Worm (Caenorhabditis elegans) whole organism, L2 larva: ENCODE results near the gene lin-9.

ENCODE experiments used
- C34F6.9 ChIP-seq: fragments of 150-350 bp; optimal IDR thresholded peaks from 2 replicates; lab custom pipeline; 2014; ENCODE audit warnings: missing biosample characterization, missing genetic modification characterization
- F13H6.1 ChIP-seq: sonication (generic microtip); optimal IDR thresholded peaks from 2 replicates; lab custom pipeline; 2016; ENCODE audit warnings: missing genetic modification characterization, missing compliant biosample characterization
- R02D3.7 ChIP-seq: fragments of 150-350 bp; optimal IDR thresholded peaks from 2 replicates; lab custom pipeline; 2014; ENCODE audit warnings: missing biosample characterization, missing genetic modification characterization
- Y55F3AM.14 ChIP-seq: fragments of 200-800 bp; sonication (Bioruptor generic); optimal IDR thresholded peaks from 2 replicates; lab custom pipeline; 2018; ENCODE audit warnings: mild to moderate bottlenecking, missing genetic modification characterization, missing compliant biosample characterization
- ZK546.5 ChIP-seq: sonication (generic microtip); optimal IDR thresholded peaks from 2 replicates; lab custom pipeline; 2017; ENCODE audit warnings: missing biosample characterization, missing genetic modification characterization
- alr-1 ChIP-seq: fragments of 150-350 bp; optimal IDR thresholded peaks from 2 replicates; lab custom pipeline; 2014; ENCODE audit warnings: missing biosample characterization, missing genetic modification characterization
- aly-2 ChIP-seq: fragments of 150-350 bp; optimal IDR thresholded peaks from 2 replicates; lab custom pipeline; 2014; ENCODE audit warnings: missing biosample characterization, missing genetic modification characterization
- ama-1 ChIP-seq: fragments of 150-350 bp; optimal IDR thresholded peaks from 2 replicates; lab custom pipeline; 2018; ENCODE audit warnings: inconsistent platforms
- blmp-1 ChIP-seq: sonication (generic microtip); optimal IDR thresholded peaks from 2 replicates; lab custom pipeline; 2017; ENCODE audit warnings: missing genetic modification characterization, mild to moderate bottlenecking, missing compliant biosample characterization, antibody characterized with exemption, moderate library complexity; ENCODE audit not compliant: insufficient read depth
- crh-2 ChIP-seq: sonication (generic microtip); optimal IDR thresholded peaks from 2 replicates; lab custom pipeline; 2017; ENCODE audit warnings: missing biosample characterization, missing genetic modification characterization
- dmd-4 ChIP-seq: sonication (generic microtip); optimal IDR thresholded peaks from 2 replicates; lab custom pipeline; 2017; ENCODE audit warnings: missing biosample characterization, missing genetic modification characterization
- egl-27 ChIP-seq: sonication (generic microtip); optimal IDR thresholded peaks from 3 replicates; lab custom pipeline; 2017; ENCODE audit warnings: missing biosample characterization, missing genetic modification reagents, missing genetic modification characterization
- fos-1 ChIP-seq: fragments of 150-350 bp; optimal IDR thresholded peaks from 2 replicates; lab custom pipeline; 2014; ENCODE audit warnings: missing biosample characterization, missing genetic modification characterization
- gmeb-1 ChIP-seq: fragments of 150-350 bp; optimal IDR thresholded peaks from 2 replicates; lab custom pipeline; 2014; ENCODE audit warnings: missing biosample characterization, missing genetic modification characterization
- lin-11 ChIP-seq: fragments of 150-350 bp; sonication (generic microtip); optimal IDR thresholded peaks from 2 replicates; lab custom pipeline; 2014; ENCODE audit warnings: missing biosample characterization, missing genetic modification characterization, inconsistent platforms, mixed read lengths
- lin-13 ChIP-seq: fragments of 150-350 bp; optimal IDR thresholded peaks from 2 replicates; lab custom pipeline; 2014; ENCODE audit warnings: missing biosample characterization, missing genetic modification reagents, missing genetic modification characterization
- lin-39 ChIP-seq: fragments of 150-350 bp; optimal IDR thresholded peaks from 2 replicates; lab custom pipeline; 2014; ENCODE audit warnings: missing biosample characterization, missing genetic modification reagents, missing genetic modification characterization
- mab-5 ChIP-seq: fragments of 150-350 bp; optimal IDR thresholded peaks from 2 replicates; lab custom pipeline; 2014; ENCODE audit warnings: missing biosample characterization, missing genetic modification characterization
- mbf-1 ChIP-seq: sonication (generic microtip); optimal IDR thresholded peaks from 2 replicates; lab custom pipeline; 2017; ENCODE audit warnings: missing biosample characterization, missing genetic modification characterization
- mdl-1 ChIP-seq, 2 experiments: fragments of 150-350 bp in 1 of 2; sonication (generic microtip) in 1 of 2; optimal IDR thresholded peaks; 2 replicates each; lab custom pipeline; 2017; ENCODE audit warnings: missing biosample characterization in 2 of 2, missing genetic modification characterization in 2 of 2
- nhr-10 ChIP-seq: sonication (generic microtip); optimal IDR thresholded peaks from 2 replicates; lab custom pipeline; 2017; ENCODE audit warnings: missing biosample characterization, missing genetic modification characterization
- nhr-11 ChIP-seq: fragments of 150-350 bp; optimal IDR thresholded peaks from 2 replicates; lab custom pipeline; 2014; ENCODE audit warnings: missing biosample characterization, missing genetic modification characterization
- nhr-129 ChIP-seq: fragments of 150-350 bp; optimal IDR thresholded peaks from 2 replicates; lab custom pipeline; 2014; ENCODE audit warnings: missing biosample characterization, missing genetic modification characterization
- nhr-21 ChIP-seq: fragments of 150-350 bp; optimal IDR thresholded peaks from 2 replicates; lab custom pipeline; 2014; ENCODE audit warnings: missing biosample characterization, missing genetic modification characterization
- nhr-23 ChIP-seq: fragments of 150-350 bp; optimal IDR thresholded peaks from 2 replicates; lab custom pipeline; 2014; ENCODE audit warnings: missing biosample characterization, missing genetic modification reagents, missing genetic modification characterization
- nhr-237 ChIP-seq: fragments of 150-350 bp; optimal IDR thresholded peaks from 2 replicates; lab custom pipeline; 2014; ENCODE audit warnings: missing biosample characterization, missing genetic modification characterization
- nhr-6 ChIP-seq: fragments of 150-350 bp; optimal IDR thresholded peaks from 2 replicates; lab custom pipeline; 2014; ENCODE audit warnings: missing biosample characterization, missing genetic modification characterization
- nhr-77 ChIP-seq: fragments of 150-350 bp; optimal IDR thresholded peaks from 2 replicates; lab custom pipeline; 2014; ENCODE audit warnings: missing biosample characterization, missing genetic modification characterization
- peb-1 ChIP-seq: fragments of 150-350 bp; optimal IDR thresholded peaks from 2 replicates; lab custom pipeline; 2014; ENCODE audit warnings: missing biosample characterization, missing genetic modification characterization
- sem-4 ChIP-seq: fragments of 150-350 bp; optimal IDR thresholded peaks from 2 replicates; lab custom pipeline; 2014; ENCODE audit warnings: missing biosample characterization, missing genetic modification reagents, missing genetic modification characterization
- skn-1 ChIP-seq: sonication (generic microtip); optimal IDR thresholded peaks from 2 replicates; lab custom pipeline; 2017; ENCODE audit warnings: missing biosample characterization, missing genetic modification characterization
- sma-3 ChIP-seq: sonication (generic microtip); optimal IDR thresholded peaks from 2 replicates; lab custom pipeline; 2016; ENCODE audit warnings: missing genetic modification reagents, missing genetic modification characterization, missing compliant biosample characterization
- sma-9 ChIP-seq, 2 experiments: fragments of 150-350 bp in 1 of 2; sonication (generic microtip) in 1 of 2; optimal IDR thresholded peaks; 2 replicates each; lab custom pipeline; 2014 to 2016; ENCODE audit warnings: missing genetic modification characterization in 2 of 2, mild to moderate bottlenecking in 1 of 2, missing biosample characterization in 1 of 2, missing compliant biosample characterization in 1 of 2, missing genetic modification reagents in 1 of 2, moderate library complexity in 1 of 2
- snpc-4 ChIP-seq: fragments of 150-350 bp; optimal IDR thresholded peaks from 2 replicates; lab custom pipeline; 2014; ENCODE audit warnings: missing biosample characterization, missing genetic modification characterization
- unc-39 ChIP-seq: fragments of 150-350 bp; optimal IDR thresholded peaks from 2 replicates; lab custom pipeline; 2014; ENCODE audit warnings: missing biosample characterization, missing genetic modification characterization
- unc-55 ChIP-seq: fragments of 150-350 bp; sonication (generic microtip); optimal IDR thresholded peaks from 3 replicates; lab custom pipeline; 2014; ENCODE audit warnings: missing biosample characterization, missing genetic modification reagents, missing genetic modification characterization
- unc-62 ChIP-seq: fragments of 150-350 bp; optimal IDR thresholded peaks from 2 replicates; lab custom pipeline; 2014; ENCODE audit warnings: missing biosample characterization, missing genetic modification reagents, missing genetic modification characterization
- zag-1 ChIP-seq: fragments of 150-350 bp; optimal IDR thresholded peaks from 2 replicates; lab custom pipeline; 2014; ENCODE audit warnings: missing biosample characterization, missing genetic modification characterization
- ztf-1 ChIP-seq: fragments of 200-800 bp; sonication (Bioruptor generic); conservative IDR thresholded peaks from 2 replicates; pipeline ENCODE4 v1.3.6; 2022; ENCODE audit warnings: missing genetic modification characterization, missing compliant biosample characterization
- ztf-11 ChIP-seq: sonication (generic microtip); optimal IDR thresholded peaks from 2 replicates; lab custom pipeline; 2017; ENCODE audit warnings: missing biosample characterization, missing genetic modification characterization
- ztf-4 ChIP-seq: fragments of 150-350 bp; optimal IDR thresholded peaks from 2 replicates; lab custom pipeline; 2014; ENCODE audit warnings: missing biosample characterization, missing genetic modification characterization

The lin-9 gene

DNA sequence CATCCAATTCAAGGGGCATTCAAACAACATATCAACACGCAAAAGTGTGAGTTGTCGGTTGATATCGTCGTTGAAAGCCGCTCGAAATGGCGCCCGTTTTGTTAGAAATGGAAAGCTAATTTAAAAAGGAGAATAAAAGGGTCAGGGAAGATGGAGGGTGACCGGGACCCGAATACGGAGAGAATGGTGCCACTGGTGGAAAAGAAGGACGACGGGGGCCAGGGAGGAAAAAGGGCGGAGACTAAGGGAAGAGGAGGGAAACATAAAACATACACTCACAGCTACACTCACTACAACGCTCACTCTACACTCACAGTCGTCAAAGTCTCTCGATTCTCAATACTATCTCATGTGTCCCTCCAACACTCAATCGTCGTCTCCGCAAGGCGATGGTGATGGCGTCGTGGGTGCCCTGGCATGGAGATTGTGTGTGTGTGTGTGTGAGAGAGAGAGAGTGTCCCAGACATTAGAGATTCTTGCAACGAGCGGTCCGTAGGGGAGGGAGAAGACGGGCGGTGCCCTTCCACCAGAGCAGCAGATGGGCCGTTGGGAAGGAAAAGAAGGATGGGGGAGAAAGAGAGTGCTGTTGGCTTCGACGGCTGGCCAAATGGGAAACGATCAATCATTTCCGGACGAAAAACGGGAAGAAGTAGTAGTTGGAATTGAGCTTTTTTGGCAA, 29.8 kb downstream of the lin-9 start (continued):
- peak; percentile 20 for TF ChIP-seq Y55F3AM.14
- peak; percentile 95 for TF ChIP-seq lin-39
- peak; percentile 95 for TF ChIP-seq nhr-129 (tag; lab: Kevin White, UChicago)
- peak; percentile 4 to 72 for TF ChIP-seq mdl-1 (tag; optimal IDR thresholded peaks at IDR 0.05; lab: Kevin White, UChicago)
- peak; percentile 92 for TF ChIP-seq mab-5 (tag; lab: Kevin White, UChicago)
- peak; percentile 92 for TF ChIP-seq ama-1
- TF ChIP-seq sem-4 (tag; lab: Kevin White, UChicago): peak; percentile 91
- peak; percentile 59 for TF ChIP-seq ztf-4 (tag; lab: Kevin White, UChicago)
- no peak for TF ChIP-seq ZK546.5 (tag; lab: Kevin White, UChicago)
- TF ChIP-seq unc-62 (GFP tag; lab: Kevin White, UChicago): no peak
- no peak for TF ChIP-seq nhr-237 (tag; lab: Kevin White, UChicago)
- peak; percentile 53 for TF ChIP-seq fos-1
- no peak for TF ChIP-seq skn-1 (tag; lab: Kevin White, UChicago)
- no peak for TF ChIP-seq aly-2 (tag; lab: Kevin White, UChicago)
- TF ChIP-seq sma-9 (GFP tag; optimal IDR thresholded peaks at IDR 0.05; lab: Kevin White, UChicago): peak; percentile 76
- no peak for TF ChIP-seq sma-9 (tag; optimal IDR thresholded peaks at IDR 0.05; lab: Kevin White, UChicago)
- TF ChIP-seq, all 48 proteins: peak for 24

- TF ChIP-seq Y55F3AM.14: peak; percentile 37
- TF ChIP-seq mdl-1 (tag; optimal IDR thresholded peaks at IDR 0.05; lab: Kevin White, UChicago): no peak
- no peak for TF ChIP-seq aly-2 (tag; lab: Kevin White, UChicago)
- no peak for TF ChIP-seq skn-1 (tag; lab: Kevin White, UChicago)
- TF ChIP-seq snpc-4 (tag; lab: Kevin White, UChicago): no peak
- no peak for TF ChIP-seq nhr-6 (tag; lab: Kevin White, UChicago)
- peak; percentile 55 for TF ChIP-seq zag-1 (tag; lab: Kevin White, UChicago)
- no peak for TF ChIP-seq nhr-129 (tag; lab: Kevin White, UChicago)
- TF ChIP-seq ZK546.5 (tag; lab: Kevin White, UChicago): no peak
- TF ChIP-seq egl-27 (tag; lab: Kevin White, UChicago): no peak
- no peak for TF ChIP-seq lin-13 (GFP tag; lab: Kevin White, UChicago)
- TF ChIP-seq unc-39 (tag; lab: Kevin White, UChicago): no peak
- no peak for TF ChIP-seq ztf-4 (tag; lab: Kevin White, UChicago)
- no peak for TF ChIP-seq dmd-4
- no peak for TF ChIP-seq sma-3 (GFP tag; lab: Kevin White, UChicago)
- TF ChIP-seq fos-1: no peak
- no peak for TF ChIP-seq blmp-1 (tag; lab: Kevin White, UChicago)
- no peak for TF ChIP-seq peb-1 (tag; lab: Kevin White, UChicago)
- TF ChIP-seq F13H6.1 (tag; lab: Kevin White, UChicago): no peak
- peak; percentile 15 for TF ChIP-seq unc-55 (GFP tag; lab: Kevin White, UChicago)
- no peak for TF ChIP-seq gmeb-1 (tag; lab: Kevin White, UChicago)
- TF ChIP-seq lin-39: peak; percentile 34
- no peak for TF ChIP-seq nhr-10 (tag; lab: Kevin White, UChicago)
- no peak for TF ChIP-seq C34F6.9
- no peak for TF ChIP-seq nhr-23 (tag; lab: Kevin White, UChicago)
- peak; percentile 18 for TF ChIP-seq crh-2 (tag; lab: Kevin White, UChicago)
- no peak for TF ChIP-seq alr-1 (tag; lab: Kevin White, UChicago)
- TF ChIP-seq lin-11 (tag; lab: Kevin White, UChicago): no peak
- TF ChIP-seq ztf-11 (tag; lab: Kevin White, UChicago): no peak
- TF ChIP-seq ztf-1: 0 out of 2 replicates have a peak, but pooled peaks have one; percentile 43
- no peak for TF ChIP-seq sma-9 (GFP tag; optimal IDR thresholded peaks at IDR 0.05; lab: Kevin White, UChicago)
- no peak for TF ChIP-seq sma-9 (tag; optimal IDR thresholded peaks at IDR 0.05; lab: Kevin White, UChicago)
- TF ChIP-seq R02D3.7: no peak
- TF ChIP-seq nhr-11: no peak
- no peak for TF ChIP-seq ama-1
- no peak for TF ChIP-seq sem-4 (tag; lab: Kevin White, UChicago)
- TF ChIP-seq unc-62 (GFP tag; lab: Kevin White, UChicago): no peak
- no peak for TF ChIP-seq nhr-77 (tag; lab: Kevin White, UChicago)
- TF ChIP-seq nhr-21 (tag; lab: Kevin White, UChicago): no peak
- no peak for TF ChIP-seq mbf-1 (tag; lab: Kevin White, UChicago)
Measured at ce11 chrIII:8873045-8873457, 30.9 kb downstream of the lin-9 start.
